Worm (Caenorhabditis elegans) whole organism, L1 larva: ENCODE data around the gene Y53G8B.1.

ENCODE experiments used
- C04F5.9 ChIP-seq: sonication (generic microtip); optimal IDR thresholded peaks from 2 replicates; lab custom pipeline; 2016; ENCODE audit warnings: missing genetic modification characterization, missing compliant biosample characterization
- Y116A8C.19 ChIP-seq: sonication (generic microtip); optimal IDR thresholded peaks from 2 replicates; lab custom pipeline; 2016; ENCODE audit warnings: missing compliant biosample characterization, missing genetic modification characterization, borderline replicate concordance
- alr-1 ChIP-seq: fragments of 200-800 bp; sonication (Bioruptor generic); optimal IDR thresholded peaks from 2 replicates; lab custom pipeline; 2018; ENCODE audit warnings: borderline replicate concordance, mild to moderate bottlenecking, missing genetic modification characterization, missing compliant biosample characterization
- blmp-1 ChIP-seq: fragments of 150-350 bp; optimal IDR thresholded peaks from 2 replicates; lab custom pipeline; 2014; ENCODE audit warnings: missing biosample characterization, missing genetic modification characterization
- ceh-8 ChIP-seq: fragments of 200-800 bp; sonication (Bioruptor generic); optimal IDR thresholded peaks from 2 replicates; lab custom pipeline; 2018; ENCODE audit warnings: mild to moderate bottlenecking, missing genetic modification characterization, moderate library complexity, missing compliant biosample characterization
- ceh-82 ChIP-seq, 3 experiments: fragments of 150-350 bp in 1 of 3; sonication (generic microtip) in 2 of 3; optimal IDR thresholded peaks; 2 replicates each; lab custom pipeline; 2014 to 2017; ENCODE audit warnings: missing biosample characterization in 3 of 3, missing genetic modification characterization in 3 of 3
- ces-1 ChIP-seq: fragments of 150-350 bp; optimal IDR thresholded peaks from 2 replicates; lab custom pipeline; 2014; ENCODE audit warnings: missing biosample characterization, missing genetic modification reagents, missing genetic modification characterization
- dpl-1 ChIP-seq, 3 experiments: fragments of 150-350 bp in 2 of 3; sonication (generic microtip) in 1 of 3; optimal IDR thresholded peaks; 2 replicates each; lab custom pipeline; 2014 to 2017; ENCODE audit warnings: missing biosample characterization in 3 of 3, missing genetic modification characterization in 3 of 3, missing genetic modification reagents in 3 of 3
- dsc-1 ChIP-seq: sonication (generic microtip); optimal IDR thresholded peaks from 2 replicates; lab custom pipeline; 2016; ENCODE audit warnings: mild to moderate bottlenecking, missing genetic modification characterization, missing compliant biosample characterization
- efl-1 ChIP-seq, 4 experiments: fragments of 150-350 bp; optimal IDR thresholded peaks in 3 of 4; peaks in 1 of 4; 1 replicate in 1 of 4; 2 replicates in 3 of 4; lab custom pipeline; 2014; ENCODE audit warnings: missing biosample characterization in 2 of 4, missing genetic modification characterization in 2 of 4, missing genetic modification reagents in 2 of 4
- egl-27 ChIP-seq, 2 experiments: fragments of 150-350 bp in 1 of 2; sonication (generic microtip); optimal IDR thresholded peaks; 3 replicates each; lab custom pipeline; 2017 to 2018; ENCODE audit warnings: missing biosample characterization in 2 of 2, missing genetic modification characterization in 2 of 2, missing genetic modification reagents in 2 of 2
- elt-2 ChIP-seq: sonication (generic microtip); optimal IDR thresholded peaks from 2 replicates; lab custom pipeline; 2016; ENCODE audit warnings: missing genetic modification characterization, mild to moderate bottlenecking, inconsistent platforms, missing compliant biosample characterization, missing genetic modification reagents
- elt-3 ChIP-seq, 6 experiments: fragments of 150-350 bp in 1 of 6; sonication (generic microtip); optimal IDR thresholded peaks; 2 replicates each; lab custom pipeline; 2017 to 2018; ENCODE audit warnings: missing biosample characterization in 6 of 6, missing genetic modification characterization in 6 of 6, inconsistent platforms in 1 of 6
- ets-5 ChIP-seq: fragments of 200-800 bp; sonication (Bioruptor generic); IDR thresholded peaks from 2 replicates; pipeline ENCODE4 v1.3.6; 2022; ENCODE audit warnings: missing genetic modification characterization, missing compliant biosample characterization
- fkh-10 ChIP-seq: sonication (generic microtip); optimal IDR thresholded peaks from 2 replicates; lab custom pipeline; 2017; ENCODE audit warnings: missing biosample characterization, missing genetic modification reagents, missing genetic modification characterization
- hlh-17 ChIP-seq: fragments of 200-800 bp; sonication (Bioruptor generic); optimal IDR thresholded peaks from 2 replicates; lab custom pipeline; 2018; ENCODE audit warnings: missing genetic modification characterization, mild to moderate bottlenecking, missing compliant biosample characterization, moderate library complexity, borderline replicate concordance
- hlh-4 ChIP-seq: sonication (generic microtip); optimal IDR thresholded peaks from 2 replicates; lab custom pipeline; 2016; ENCODE audit warnings: mild to moderate bottlenecking, missing genetic modification characterization, missing compliant biosample characterization
- isw-1 ChIP-seq: fragments of 200-800 bp; sonication (Bioruptor generic); IDR thresholded peaks from 2 replicates; pipeline ENCODE4 v1.3.6; 2022; ENCODE audit warnings: missing genetic modification characterization, missing compliant biosample characterization
- lin-13 ChIP-seq: fragments of 150-350 bp; optimal IDR thresholded peaks from 2 replicates; lab custom pipeline; 2014; ENCODE audit warnings: missing biosample characterization, missing genetic modification reagents, missing genetic modification characterization
- lin-14 ChIP-seq: fragments of 200-800 bp; sonication (Bioruptor generic); optimal IDR thresholded peaks from 2 replicates; lab custom pipeline; 2018; ENCODE audit warnings: mild to moderate bottlenecking, missing genetic modification characterization, moderate library complexity, missing compliant biosample characterization
- lin-35 ChIP-seq, 2 experiments: fragments of 150-350 bp; optimal IDR thresholded peaks; 2 replicates each; lab custom pipeline; 2014; ENCODE audit warnings: missing biosample characterization in 2 of 2, missing genetic modification characterization in 2 of 2, missing genetic modification reagents in 2 of 2
- lsy-2 ChIP-seq, 2 experiments: fragments of 150-350 bp; optimal IDR thresholded peaks; 2 replicates each; lab custom pipeline; 2014; ENCODE audit warnings: missing biosample characterization in 2 of 2, missing genetic modification characterization in 2 of 2
- mdl-1 ChIP-seq, 2 experiments: fragments of 150-350 bp; optimal IDR thresholded peaks; 2 replicates each; lab custom pipeline; 2014 to 2017; ENCODE audit warnings: missing biosample characterization in 2 of 2, missing genetic modification characterization in 2 of 2, inconsistent platforms in 1 of 2
- nhr-11 ChIP-seq: fragments of 150-350 bp; optimal IDR thresholded peaks from 2 replicates; lab custom pipeline; 2014; ENCODE audit warnings: missing biosample characterization, missing genetic modification characterization
- nhr-12 ChIP-seq: sonication (generic microtip); optimal IDR thresholded peaks from 2 replicates; lab custom pipeline; 2017; ENCODE audit warnings: missing biosample characterization, missing genetic modification characterization
- nhr-20 ChIP-seq: sonication (generic microtip); optimal IDR thresholded peaks from 2 replicates; lab custom pipeline; 2016; ENCODE audit warnings: mild to moderate bottlenecking, missing genetic modification characterization, missing compliant biosample characterization
- nhr-237 ChIP-seq: fragments of 150-350 bp; optimal IDR thresholded peaks from 2 replicates; lab custom pipeline; 2014; ENCODE audit warnings: missing biosample characterization, missing genetic modification characterization
- nhr-28 ChIP-seq: fragments of 150-350 bp; optimal IDR thresholded peaks from 2 replicates; lab custom pipeline; 2014; ENCODE audit warnings: missing biosample characterization, missing genetic modification characterization
- nhr-71 ChIP-seq: sonication (generic microtip); optimal IDR thresholded peaks from 2 replicates; lab custom pipeline; 2016; ENCODE audit warnings: mild to moderate bottlenecking, missing genetic modification characterization, moderate library complexity, missing compliant biosample characterization
- nhr-77 ChIP-seq: fragments of 150-350 bp; optimal IDR thresholded peaks from 2 replicates; lab custom pipeline; 2014; ENCODE audit warnings: missing biosample characterization, missing genetic modification characterization
- nhr-85 ChIP-seq: sonication (generic microtip); peaks from one replicate; lab custom pipeline; 2016; ENCODE audit warnings: missing genetic modification characterization, inconsistent platforms, missing compliant biosample characterization
- pag-3 ChIP-seq: sonication (generic microtip); optimal IDR thresholded peaks from 2 replicates; lab custom pipeline; 2017; ENCODE audit warnings: missing genetic modification characterization, mild to moderate bottlenecking, missing compliant biosample characterization, antibody characterized with exemption, borderline replicate concordance; ENCODE audit not compliant: insufficient read depth
- pqm-1 ChIP-seq: sonication (generic microtip); optimal IDR thresholded peaks from 3 replicates; lab custom pipeline; 2017; ENCODE audit warnings: missing biosample characterization, missing genetic modification characterization
- rnt-1 ChIP-seq: sonication (generic microtip); optimal IDR thresholded peaks from 2 replicates; lab custom pipeline; 2016; ENCODE audit warnings: mild to moderate bottlenecking, missing genetic modification characterization, moderate library complexity, missing compliant biosample characterization
- snu-23 ChIP-seq: sonication (generic microtip); optimal IDR thresholded peaks from 2 replicates; lab custom pipeline; 2016; ENCODE audit warnings: missing genetic modification characterization, missing compliant biosample characterization
- sox-4 ChIP-seq: sonication (generic microtip); optimal IDR thresholded peaks from 2 replicates; lab custom pipeline; 2016; ENCODE audit warnings: missing genetic modification characterization, missing compliant biosample characterization
- unc-130 ChIP-seq: fragments of 150-350 bp; optimal IDR thresholded peaks from 2 replicates; lab custom pipeline; 2017; ENCODE audit warnings: missing biosample characterization, missing genetic modification characterization, inconsistent platforms
- unc-86 ChIP-seq: sonication (generic microtip); optimal IDR thresholded peaks from 2 replicates; lab custom pipeline; 2016; ENCODE audit warnings: missing genetic modification characterization, missing compliant biosample characterization
- vab-15 ChIP-seq: sonication (generic microtip); optimal IDR thresholded peaks from 2 replicates; lab custom pipeline; 2017; ENCODE audit warnings: missing genotype, mild to moderate bottlenecking, missing genetic modification characterization, missing compliant biosample characterization
- zip-4 ChIP-seq: fragments of 200-800 bp; sonication (Bioruptor generic); optimal IDR thresholded peaks from 2 replicates; lab custom pipeline; 2018; ENCODE audit warnings: mild to moderate bottlenecking, missing genetic modification characterization, moderate library complexity, missing compliant biosample characterization
- ztf-11 ChIP-seq, 2 experiments: sonication (generic microtip); optimal IDR thresholded peaks; 2 replicates each; lab custom pipeline; 2016 to 2017; ENCODE audit warnings: missing genetic modification characterization in 2 of 2, missing biosample characterization in 1 of 2, missing compliant biosample characterization in 1 of 2

Gene Y53G8B.1

DNA sequence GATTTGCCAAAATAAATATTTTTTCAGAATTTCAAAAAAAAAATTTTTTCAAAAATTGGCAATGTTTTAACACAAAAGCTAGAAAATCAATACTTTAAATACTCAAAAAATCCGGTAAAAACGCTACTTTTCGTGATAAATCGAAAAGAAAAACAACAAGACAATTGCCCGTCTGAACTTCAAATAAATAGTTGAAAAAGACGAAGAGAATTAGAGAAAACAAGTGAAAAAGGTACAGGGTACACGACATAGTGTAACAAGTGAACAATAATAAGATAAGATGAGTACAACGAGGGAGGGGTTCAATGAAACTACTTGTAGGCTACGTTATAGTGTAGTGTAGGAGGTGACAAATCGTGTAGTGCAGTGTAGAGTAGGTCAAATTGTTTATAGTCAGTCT lies 24.5 kb upstream of the Y53G8B.1 start:
- TF ChIP-seq lin-35 (GFP tag; optimal IDR thresholded peaks at IDR 0.05; lab: Kevin White, UChicago) (peak in 1 of 2 experiments; percentile 2), unc-130 (tag; lab: Kevin White, UChicago) (no peak), snu-23 (peak; percentile 5), blmp-1 (tag; lab: Kevin White, UChicago) (peak; percentile 39), alr-1 (tag; lab: Kevin White, UChicago) (no peak), pqm-1 (tag; lab: Kevin White, UChicago) (no peak), nhr-85 (tag; lab: Kevin White, UChicago) (peak; percentile 59), nhr-11 (tag; lab: Kevin White, UChicago) (peak; percentile 53), isw-1 (no peak), lin-14 (GFP tag; lab: Kevin White, UChicago) (peak; percentile 46), lsy-2 (tag; optimal IDR thresholded peaks at IDR 0.05; lab: Kevin White, UChicago) (peak in 1 of 2 experiments; percentile 37), elt-3 (tag; optimal IDR thresholded peaks at IDR 0.05; lab: Kevin White, UChicago) (peak in 1 of 6 experiments; percentile 24)

DNA sequence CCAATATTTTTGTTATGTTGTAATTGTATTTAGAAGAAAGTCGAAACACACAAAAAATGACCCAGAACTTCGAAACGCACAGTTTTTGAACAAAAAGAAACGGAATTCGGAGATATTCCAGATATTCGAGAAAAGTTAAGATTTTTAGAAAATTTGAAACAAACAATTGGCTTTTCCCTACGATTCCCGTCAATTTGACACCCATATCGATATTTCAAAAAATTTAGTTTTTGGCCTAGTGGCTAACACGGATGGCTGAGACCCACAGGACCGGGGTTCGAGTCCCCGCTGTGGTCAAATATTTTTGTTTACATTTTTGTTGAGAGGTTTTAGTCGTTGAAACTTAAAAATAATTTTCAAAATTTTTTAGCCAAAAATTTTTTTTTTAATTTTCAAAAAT lies 23.9 kb upstream of the Y53G8B.1 start:
- TF ChIP-seq efl-1 (optimal IDR thresholded peaks at IDR 0.05; lab: Kevin White, UChicago) = no peak
- TF ChIP-seq efl-1 (GFP tag; optimal IDR thresholded peaks at IDR 0.05 in 1 of 2; lab: Kevin White, UChicago) = peak in 1 of 2 experiments; percentile 81
- no peak for TF ChIP-seq ces-1 (GFP tag; lab: Kevin White, UChicago)

DNA sequence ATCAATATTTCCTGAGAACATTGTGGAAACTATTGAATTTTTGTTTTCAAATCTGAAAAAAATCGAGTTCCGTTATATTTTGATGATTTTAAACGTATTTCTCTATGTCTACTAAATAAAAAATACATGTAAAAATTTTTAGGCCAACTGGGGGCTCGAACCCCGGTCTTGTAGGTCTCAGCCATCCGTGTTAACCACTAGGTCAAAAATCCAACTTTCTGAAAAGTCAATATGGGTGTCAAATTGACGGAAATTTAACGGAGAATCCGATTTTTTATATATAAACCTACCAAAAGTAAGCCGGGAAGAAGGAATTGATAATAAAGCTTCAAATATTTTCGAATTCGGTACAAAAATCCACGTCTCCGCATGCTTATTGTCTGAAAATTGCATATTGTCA lies 22.8 kb upstream of the Y53G8B.1 start:
- TF ChIP-seq sox-4 (tag; lab: Kevin White, UChicago) = no peak
- peak; percentile 2 for TF ChIP-seq nhr-85 (tag; lab: Kevin White, UChicago)
- TF ChIP-seq dpl-1 (GFP tag; optimal IDR thresholded peaks at IDR 0.05; lab: Kevin White, UChicago) = no peak

DNA sequence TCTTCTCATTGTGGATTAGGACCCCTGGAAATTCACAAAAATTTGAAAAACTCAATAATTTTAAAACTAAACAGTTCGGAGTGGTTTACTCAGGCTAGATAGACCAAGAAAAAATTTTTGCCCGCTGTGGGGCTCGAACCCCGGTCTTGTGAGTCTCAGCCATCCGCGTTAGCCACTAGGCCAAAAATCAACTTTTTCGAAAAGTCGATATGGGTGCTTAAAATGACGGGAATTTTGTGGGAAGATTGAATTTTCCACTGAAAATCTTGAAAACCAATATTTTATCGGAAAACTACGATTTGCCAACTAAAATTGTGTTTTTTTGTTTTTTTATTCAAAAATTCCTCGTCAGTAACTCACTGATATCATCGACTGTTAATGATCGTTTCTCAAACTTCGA lies 21.5 kb upstream of the Y53G8B.1 start:
- TF ChIP-seq nhr-85 (tag; lab: Kevin White, UChicago) (peak; percentile 6), ceh-8 (no peak)

DNA sequence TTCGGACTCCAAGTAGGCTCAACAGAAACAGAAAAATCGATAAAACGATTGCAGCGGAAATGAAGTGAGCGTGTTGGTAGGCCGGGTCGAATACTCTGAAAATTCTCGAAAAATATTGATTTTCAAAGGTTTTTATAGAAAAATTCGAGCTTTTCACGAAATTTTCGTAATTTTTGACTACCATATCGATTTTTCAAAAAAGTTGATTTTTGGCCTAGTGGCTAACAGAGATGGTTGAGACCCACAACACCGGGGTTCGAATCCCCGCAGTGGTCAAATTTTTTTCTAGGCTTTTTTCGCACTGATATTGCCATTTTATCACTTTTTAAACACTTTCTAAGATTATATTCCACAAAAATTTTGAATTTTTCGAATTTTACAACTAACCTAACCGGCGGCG lies 20.3 kb upstream of the Y53G8B.1 start:
- TF ChIP-seq alr-1 (tag; lab: Kevin White, UChicago) = no peak
- no peak for TF ChIP-seq nhr-237 (tag; lab: Kevin White, UChicago)
- no peak for TF ChIP-seq fkh-10 (GFP tag; lab: Kevin White, UChicago)
- no peak for TF ChIP-seq unc-86 (tag; lab: Kevin White, UChicago)
- TF ChIP-seq ceh-8 = no peak
- TF ChIP-seq nhr-12 (tag; lab: Kevin White, UChicago) = no peak
- no peak for TF ChIP-seq lin-13
- TF ChIP-seq Y116A8C.19 (tag; lab: Kevin White, UChicago) = no peak
- TF ChIP-seq nhr-20 = no peak
- no peak for TF ChIP-seq nhr-77
- TF ChIP-seq C04F5.9 (tag; lab: Kevin White, UChicago) = no peak
- no peak for TF ChIP-seq dsc-1
- TF ChIP-seq egl-27 (tag; optimal IDR thresholded peaks at IDR 0.05; lab: Kevin White, UChicago) = no peak
- no peak for TF ChIP-seq ceh-82 (tag; optimal IDR thresholded peaks at IDR 0.05; lab: Kevin White, UChicago)
- no peak for TF ChIP-seq ces-1 (GFP tag; lab: Kevin White, UChicago)
- no peak for TF ChIP-seq mdl-1 (tag; optimal IDR thresholded peaks at IDR 0.05; lab: Kevin White, UChicago)
- no peak for TF ChIP-seq nhr-28 (tag; lab: Kevin White, UChicago)
- no peak for TF ChIP-seq ets-5 (GFP tag; lab: Robert Waterston, UW)
- no peak for TF ChIP-seq lin-35 (GFP tag; optimal IDR thresholded peaks at IDR 0.05; lab: Kevin White, UChicago)
- no peak for TF ChIP-seq isw-1

DNA sequence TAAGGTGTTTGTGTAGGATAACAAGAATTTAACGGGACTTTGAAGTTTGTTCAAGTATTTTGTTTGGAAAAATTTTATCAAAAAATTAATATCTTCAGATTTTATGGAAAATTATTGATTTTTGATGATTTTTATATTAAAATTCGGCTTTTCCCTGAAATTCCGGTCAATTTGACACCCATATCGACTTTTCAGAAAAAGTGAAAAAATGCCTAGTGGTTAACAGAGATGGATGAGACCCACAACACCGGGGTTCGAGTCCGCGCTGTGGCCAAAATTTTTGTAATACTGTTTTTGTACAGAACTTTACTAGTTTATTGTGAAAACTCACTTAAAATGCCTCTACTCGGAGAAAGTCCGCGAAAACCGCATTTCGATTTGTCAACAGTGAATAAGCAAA lies 19.5 kb upstream of the Y53G8B.1 start:
- TF ChIP-seq nhr-11 (tag; lab: Kevin White, UChicago) (no peak), zip-4 (GFP tag; lab: Kevin White, UChicago) (no peak), vab-15 (tag; lab: Kevin White, UChicago) (no peak), ztf-11 (tag; optimal IDR thresholded peaks at IDR 0.05; lab: Kevin White, UChicago) (no peak), dsc-1 (no peak), elt-2 (no peak), hlh-17 (GFP tag; lab: Kevin White, UChicago) (no peak), nhr-85 (tag; lab: Kevin White, UChicago) (no peak), hlh-4 (tag; lab: Kevin White, UChicago) (no peak), lin-14 (GFP tag; lab: Kevin White, UChicago) (no peak), pag-3 (no peak), nhr-71 (no peak), rnt-1 (tag; lab: Kevin White, UChicago) (no peak), nhr-12 (tag; lab: Kevin White, UChicago) (no peak)
